Worm (Caenorhabditis elegans): Measurements from ENCODE around the gene srd-42.

Gene srd-42

ce11 chrX:13264550-13264949, 38.7 kb downstream of the srd-42 start (continued):
- TF ChIP-seq chd-7 (tag; optimal IDR thresholded peaks at IDR 0.05) (peak; percentile 76), unc-130 (GFP tag; optimal IDR thresholded peaks at IDR 0.05) (peak; percentile 30), K12H6.12 (tag; optimal IDR thresholded peaks at IDR 0.05) (peak; percentile 39), attf-6 (GFP tag; IDR thresholded peaks at IDR 0.05) (no peak), mel-28 (tag; optimal IDR thresholded peaks at IDR 0.05; ENCODE audit: borderline replicate concordance) (no peak), mcd-1 (GFP tag; IDR thresholded peaks at IDR 0.05) (no peak), snpc-1.1 (tag; optimal IDR thresholded peaks at IDR 0.05; ENCODE audit: insufficient read depth) (no peak), nfya-1 (tag; optimal IDR thresholded peaks at IDR 0.05; ENCODE audit: borderline replicate concordance, insufficient read depth) (no peak), hlh-12 (tag; optimal IDR thresholded peaks at IDR 0.05) (peak; percentile 41), egrh-3 (GFP tag; IDR thresholded peaks at IDR 0.05) (peak; percentile 53), athp-1 (tag; optimal IDR thresholded peaks at IDR 0.05) (peak; percentile 24), madf-3 (GFP tag; IDR thresholded peaks at IDR 0.05) (no peak), lin-40 (tag; optimal IDR thresholded peaks at IDR 0.05) (peak; percentile 76), tbp1 (GFP tag; optimal IDR thresholded peaks at IDR 0.05) (peak; percentile 97), gei-17 (GFP tag; optimal IDR thresholded peaks at IDR 0.05) (peak; percentile 60), F55B11.4 (tag; optimal IDR thresholded peaks at IDR 0.05; ENCODE audit: borderline replicate concordance, insufficient read depth) (no peak), F57A8.1 (GFP tag; optimal IDR thresholded peaks at IDR 0.05) (peak; percentile 41), T07F8.4 (tag; optimal IDR thresholded peaks at IDR 0.05) (peak; percentile 42), F10E7.11 (tag; optimal IDR thresholded peaks at IDR 0.05) (no peak), ama-1 (optimal IDR thresholded peaks at IDR 0.05) (no peak), ama-1 (GFP tag; optimal IDR thresholded peaks at IDR 0.05) (no peak), sea-2 (GFP tag; IDR thresholded peaks at IDR 0.05) (0 out of 2 replicates have a peak, but pooled peaks have one; percentile 61), hmg-20 (GFP tag; IDR thresholded peaks at IDR 0.05) (peak; percentile 35; the same call in 1 of the 2 replicates), dpff-1 (tag; optimal IDR thresholded peaks at IDR 0.05) (no peak), bed-1 (GFP tag; IDR thresholded peaks at IDR 0.05) (no peak), ceh-79 (tag; optimal IDR thresholded peaks at IDR 0.05) (no peak), madf-10 (tag; optimal IDR thresholded peaks at IDR 0.05) (peak; percentile 64), fkh-3 (tag; optimal IDR thresholded peaks at IDR 0.05) (peak; percentile 62), somi-1 (GFP tag; optimal IDR thresholded peaks at IDR 0.05) (peak; percentile 55), zfh-2 (GFP tag; conservative IDR thresholded peaks at IDR 0.05) (no peak), ceh-58 (GFP tag; IDR thresholded peaks at IDR 0.05) (no peak), B0261.1 (tag; optimal IDR thresholded peaks at IDR 0.05) (peak; percentile 97), snpc-3.4 (tag; optimal IDR thresholded peaks at IDR 0.05) (peak; percentile 60), nhr-120 (GFP tag; IDR thresholded peaks at IDR 0.05) (no peak), Y79H2A.3 (GFP tag; conservative IDR thresholded peaks at IDR 0.05) (no peak; the same call in 1 of the 2 replicates), Y53G8AR.9 (GFP tag; conservative IDR thresholded peaks at IDR 0.05) (0 out of 2 replicates have a peak, but pooled peaks have one; percentile 38), nfya-2 (GFP tag; IDR thresholded peaks at IDR 0.05) (no peak), K11D2.4 (GFP tag; IDR thresholded peaks at IDR 0.05) (peak; percentile 66), B0035.1 (tag; optimal IDR thresholded peaks at IDR 0.05) (peak; percentile 53), xnd-1 (tag; optimal IDR thresholded peaks at IDR 0.05) (no peak), T26A5.8 (tag; optimal IDR thresholded peaks at IDR 0.05) (peak; percentile 50), F23B12.7 (tag; optimal IDR thresholded peaks at IDR 0.05; ENCODE audit: insufficient read depth) (peak; percentile 72), snpc-1.3 (tag; optimal IDR thresholded peaks at IDR 0.05; ENCODE audit: insufficient read depth) (no peak), ztf-25 (GFP tag; IDR thresholded peaks at IDR 0.05) (peak; percentile 80; the same call in 1 of the 2 replicates), madf-6 (GFP tag; IDR thresholded peaks at IDR 0.05) (no peak; the same call in none of the 2 replicates), aptf-3 (GFP tag; IDR thresholded peaks at IDR 0.05) (peak; percentile 79; the same call in 1 of the 2 replicates), attf-3 (GFP tag; conservative IDR thresholded peaks at IDR 0.05) (peak; percentile 54; the same call in 1 of the 2 replicates), lsl-1 (GFP tag; optimal IDR thresholded peaks at IDR 0.05) (no peak)
